Fruit fly (Drosophila melanogaster) Kc167 (cell line): Measurements from ENCODE around the gene CG42792.

ENCODE experiments used
- Myc ChIP-seq: fragments of >200 bp; optimal IDR thresholded peaks from 2 replicates; lab custom pipeline; 2017; ENCODE audit warnings: missing external identifiers
- Sin3A ChIP-seq: fragments of >200 bp; optimal IDR thresholded peaks from 2 replicates; lab custom pipeline; 2018; ENCODE audit warnings: missing external identifiers
- h ChIP-seq: fragments of >200 bp; optimal IDR thresholded peaks from 3 replicates; lab custom pipeline; 2018; ENCODE audit warnings: missing external identifiers
- insv ChIP-seq: fragments of >200 bp; optimal IDR thresholded peaks from 3 replicates; lab custom pipeline; 2018; ENCODE audit warnings: missing external identifiers
- psq ChIP-seq: fragments of >200 bp; optimal IDR thresholded peaks from 2 replicates; lab custom pipeline; 2017; ENCODE audit warnings: missing external identifiers
- ttk ChIP-seq: sonication (Bioruptor generic); optimal IDR thresholded peaks from 2 replicates; lab custom pipeline; 2017; ENCODE audit warnings: missing external identifiers

Gene CG42792

dm6 chr2L:15903725-15904124, 38.5 kb upstream of the CG42792 start:
- TF ChIP-seq Myc (lab: Kevin White, UChicago) (no peak), ttk (lab: Kevin White, UChicago) (no peak), Sin3A (lab: Kevin White, UChicago) (no peak), insv (lab: Kevin White, UChicago) (no peak), psq (lab: Kevin White, UChicago) (no peak), h (lab: Kevin White, UChicago) (no peak)

DNA sequence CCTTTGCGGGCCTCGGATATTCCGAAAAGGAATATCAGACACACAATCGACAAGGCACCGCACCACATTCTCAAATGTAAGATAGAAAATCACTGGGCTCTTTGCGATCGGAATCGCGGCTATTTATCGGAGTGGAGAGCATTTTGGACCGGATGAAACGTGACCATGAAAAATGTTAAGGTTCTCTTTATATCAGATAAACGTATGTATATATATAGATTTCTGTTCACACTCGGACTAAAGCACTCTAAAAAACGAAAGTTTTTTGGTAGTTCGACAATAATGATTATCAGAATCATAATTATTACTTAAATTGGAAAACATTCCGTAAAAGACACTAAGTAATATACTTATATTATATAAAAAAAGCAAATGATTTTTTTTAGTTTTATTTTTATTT, 37.0 kb upstream of the CG42792 start, which contains the start of gene CG31821:
Gene CG31821, minus strand, starts transcription at position 101 of the 400 bp plus-strand sequence.
- TF ChIP-seq h (lab: Kevin White, UChicago): no peak
- TF ChIP-seq Sin3A (lab: Kevin White, UChicago): no peak
- TF ChIP-seq Myc (lab: Kevin White, UChicago): no peak
- TF ChIP-seq insv (lab: Kevin White, UChicago): no peak
- TF ChIP-seq psq (lab: Kevin White, UChicago): no peak
- no peak for TF ChIP-seq ttk (lab: Kevin White, UChicago)

dm6 chr2L:15900424-15900823, 35.2 kb upstream of the CG42792 start, which contains the start of gene CG31823:
CG31823 (minus strand) TSS chr2L:15900524.
- no peak for TF ChIP-seq psq (lab: Kevin White, UChicago)
- TF ChIP-seq h (lab: Kevin White, UChicago): no peak
- TF ChIP-seq insv (lab: Kevin White, UChicago): no peak
- no peak for TF ChIP-seq Sin3A (lab: Kevin White, UChicago)
- no peak for TF ChIP-seq Myc (lab: Kevin White, UChicago)
- no peak for TF ChIP-seq ttk (lab: Kevin White, UChicago)

DNA sequence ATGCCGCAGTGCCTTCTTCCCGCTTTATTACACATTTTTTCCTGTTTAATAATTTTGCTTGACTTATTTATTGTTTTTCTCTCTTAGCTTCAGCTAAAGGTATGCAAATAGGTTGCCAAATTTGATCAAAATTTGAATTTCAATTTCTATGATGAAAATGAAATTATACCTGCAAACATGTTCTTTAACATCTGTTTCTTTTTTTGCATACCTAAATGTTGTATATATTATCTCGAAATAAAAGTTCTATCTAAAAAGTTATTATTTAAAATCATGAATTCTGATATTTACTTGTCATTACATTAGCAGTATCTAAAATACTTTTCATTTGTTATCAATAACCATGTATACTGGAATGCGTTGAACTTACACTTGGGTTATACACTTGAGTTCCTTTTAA, 29.9 kb upstream of the CG42792 start, which contains the start of gene CG31735:
Gene CG31735, plus strand, starts transcription at position 301 of the 400 bp plus-strand sequence.
- TF ChIP-seq Myc (lab: Kevin White, UChicago) (no peak), h (lab: Kevin White, UChicago) (no peak), ttk (lab: Kevin White, UChicago) (no peak), insv (lab: Kevin White, UChicago) (no peak), psq (lab: Kevin White, UChicago) (no peak), Sin3A (lab: Kevin White, UChicago) (no peak)

dm6 chr2L:15893711-15894110, 28.4 kb upstream of the CG42792 start, which contains the start of gene Tep1:
Tep1 (minus strand) TSS chr2L:15893811.
- TF ChIP-seq Sin3A (lab: Kevin White, UChicago) (no peak), Myc (lab: Kevin White, UChicago) (no peak), psq (lab: Kevin White, UChicago) (no peak), h (lab: Kevin White, UChicago) (no peak), ttk (lab: Kevin White, UChicago) (no peak), insv (lab: Kevin White, UChicago) (no peak)

DNA sequence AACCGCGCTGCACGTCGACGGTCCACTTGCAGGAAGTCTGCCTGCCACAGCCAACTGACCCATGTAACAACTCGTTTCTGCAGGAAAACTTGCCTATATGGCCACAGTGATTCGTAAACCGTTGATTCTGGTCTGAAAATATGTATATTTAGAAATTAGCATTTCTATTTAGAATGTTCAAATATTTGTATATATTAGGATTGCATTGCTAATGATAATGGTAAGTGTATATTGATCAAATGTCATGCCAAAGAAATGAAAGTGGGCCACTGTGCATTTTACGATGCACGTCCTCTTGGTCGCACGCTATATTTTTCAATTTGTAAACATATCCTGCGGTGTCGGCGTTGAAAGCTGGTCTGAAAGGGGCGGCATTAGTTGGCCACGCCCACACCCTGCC, 20.9 kb upstream of the CG42792 start:
- no peak for TF ChIP-seq Sin3A (lab: Kevin White, UChicago)
- no peak for TF ChIP-seq Myc (lab: Kevin White, UChicago)
- TF ChIP-seq ttk (lab: Kevin White, UChicago): no peak
- no peak for TF ChIP-seq psq (lab: Kevin White, UChicago)
- TF ChIP-seq h (lab: Kevin White, UChicago): no peak
- no peak for TF ChIP-seq insv (lab: Kevin White, UChicago)

DNA sequence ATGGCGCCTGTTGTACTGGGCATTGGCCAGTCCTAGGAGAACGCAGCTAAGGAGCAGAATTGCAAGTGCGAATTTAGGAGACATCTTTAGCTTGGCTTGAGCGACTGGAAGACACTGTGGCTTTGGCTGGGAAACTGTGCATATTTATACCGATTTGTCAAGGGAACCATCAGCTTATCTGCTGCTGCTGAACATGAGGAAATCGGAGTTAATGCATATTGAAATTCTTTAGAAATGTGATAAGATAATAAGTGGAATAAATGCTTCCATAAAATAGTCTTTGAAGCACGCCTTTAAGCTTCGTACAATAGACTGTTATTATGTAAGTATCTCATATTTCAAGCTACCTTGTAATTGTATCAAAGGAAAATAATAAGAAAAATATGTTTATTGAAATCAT, 17.8 kb upstream of the CG42792 start, which contains the start of gene CG44475:
Gene CG44475, minus strand, starts transcription at position 101 of the 400 bp plus-strand sequence.
- no peak for TF ChIP-seq psq (lab: Kevin White, UChicago)
- no peak for TF ChIP-seq Sin3A (lab: Kevin White, UChicago)
- no peak for TF ChIP-seq insv (lab: Kevin White, UChicago)
- no peak for TF ChIP-seq ttk (lab: Kevin White, UChicago)
- no peak for TF ChIP-seq Myc (lab: Kevin White, UChicago)
- no peak for TF ChIP-seq h (lab: Kevin White, UChicago)

DNA sequence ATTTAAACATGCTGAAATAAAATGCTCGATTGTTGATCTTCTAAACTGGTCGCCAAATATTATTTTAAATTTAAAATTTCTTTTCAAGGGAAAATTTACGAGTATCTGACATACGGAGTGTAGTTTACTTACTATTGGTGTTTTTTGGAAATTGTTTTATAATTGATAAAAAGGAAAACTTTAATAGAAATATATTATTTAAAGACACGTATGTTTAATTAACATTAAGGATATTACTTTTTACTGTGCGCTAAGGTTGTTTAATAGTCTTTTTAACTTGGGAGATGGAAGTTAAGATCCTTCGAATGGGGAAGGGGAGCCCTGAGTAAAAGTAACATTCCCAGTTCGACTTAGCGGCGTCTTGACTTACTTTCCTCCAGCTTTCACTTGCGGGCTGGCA, 14.8 kb upstream of the CG42792 start, which contains the start of gene CG7653:
Gene CG7653, minus strand, starts transcription at position 101 of the 400 bp plus-strand sequence.
- TF ChIP-seq Sin3A (lab: Kevin White, UChicago) (no peak), psq (lab: Kevin White, UChicago) (no peak), Myc (lab: Kevin White, UChicago) (no peak), h (lab: Kevin White, UChicago) (no peak), ttk (lab: Kevin White, UChicago) (no peak), insv (lab: Kevin White, UChicago) (no peak)

- TF ChIP-seq psq (lab: Kevin White, UChicago): no peak
- no peak for TF ChIP-seq insv (lab: Kevin White, UChicago)
- TF ChIP-seq Sin3A (lab: Kevin White, UChicago): no peak
- TF ChIP-seq ttk (lab: Kevin White, UChicago): no peak
- TF ChIP-seq h (lab: Kevin White, UChicago): no peak
- no peak for TF ChIP-seq Myc (lab: Kevin White, UChicago)
These were observed 11.4 kb downstream of the CG42792 start, which contains the start of gene Tektin-A for dm6 chr2L:15853826-15854225. Tektin-A (plus strand) TSS chr2L:15854126.

DNA sequence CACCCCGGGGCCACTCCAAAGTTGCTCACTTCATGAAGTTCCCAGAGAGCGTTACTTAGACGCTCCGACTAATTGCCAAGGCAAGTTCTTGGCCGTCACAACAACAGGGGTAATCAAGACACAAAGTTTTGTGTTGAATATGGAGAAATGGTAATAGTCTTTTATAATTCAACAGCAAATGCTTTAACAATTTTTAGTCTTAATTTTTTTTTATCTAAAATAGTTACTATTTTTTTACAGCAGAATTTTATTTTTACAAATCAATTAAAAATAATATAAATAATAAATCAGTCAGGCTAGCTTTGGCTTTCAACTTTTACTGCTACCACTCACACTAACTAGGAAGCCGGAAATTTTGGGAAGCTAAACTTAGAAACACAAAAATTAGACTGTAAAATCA, 13.0 kb downstream of the CG42792 start, which contains the start of gene CG13243:
Gene CG13243, plus strand, starts transcription at position 301 of the 400 bp plus-strand sequence.
- TF ChIP-seq Sin3A (lab: Kevin White, UChicago) (no peak), Myc (lab: Kevin White, UChicago) (no peak), ttk (lab: Kevin White, UChicago) (no peak), insv (lab: Kevin White, UChicago) (no peak), h (lab: Kevin White, UChicago) (no peak), psq (lab: Kevin White, UChicago) (no peak)

DNA sequence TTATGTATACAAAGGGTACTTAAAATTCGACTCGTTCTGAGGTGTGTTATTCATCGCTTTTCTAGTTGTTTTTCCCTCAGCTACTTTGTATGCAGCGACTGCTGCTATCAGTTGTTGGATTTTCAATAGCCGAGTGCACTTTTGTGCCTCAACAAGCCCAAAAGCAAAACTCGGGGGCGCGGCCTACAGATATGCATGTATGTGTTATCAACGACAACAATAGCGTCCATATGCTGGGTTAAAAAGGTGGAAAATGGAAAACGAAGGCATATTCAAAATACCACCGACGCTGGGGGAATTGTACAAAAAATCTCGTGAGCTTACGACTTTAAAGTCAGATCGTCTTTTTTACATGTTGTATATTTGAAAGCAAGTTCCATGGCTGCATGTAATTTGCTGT, 18.7 kb downstream of the CG42792 start:
- TF ChIP-seq Myc (lab: Kevin White, UChicago): no peak
- no peak for TF ChIP-seq Sin3A (lab: Kevin White, UChicago)
- TF ChIP-seq ttk (lab: Kevin White, UChicago): no peak
- TF ChIP-seq insv (lab: Kevin White, UChicago): no peak
- no peak for TF ChIP-seq psq (lab: Kevin White, UChicago)
- TF ChIP-seq h (lab: Kevin White, UChicago): no peak
